Fruit fly (Drosophila melanogaster) whole organism, embryonic: Measurements from ENCODE around the gene Ire1.

Experiments
- Abd-B ChIP-seq: fragments of 200-800 bp; sonication (Bioruptor generic); optimal IDR thresholded peaks from 2 replicates; lab custom pipeline; 2018; ENCODE audit warnings: missing biosample characterization, mild to moderate bottlenecking, missing genetic modification characterization, moderate library complexity
- Asciz ChIP-seq: fragments of 200-800 bp; sonication (Bioruptor generic); optimal IDR thresholded peaks from 2 replicates; lab custom pipeline; 2017; ENCODE audit warnings: missing biosample characterization, mild to moderate bottlenecking, missing genetic modification characterization, missing genetic modification reagents
- B-H1 ChIP-seq: fragments of 200-800 bp; sonication (Bioruptor generic); IDR thresholded peaks from 3 replicates; pipeline ENCODE4 v1.3.6; 2022; ENCODE audit warnings: missing biosample characterization, missing genetic modification characterization
- B-H2 ChIP-seq: fragments of 200-800 bp; sonication (Bioruptor generic); optimal IDR thresholded peaks from 2 replicates; lab custom pipeline; 2018; ENCODE audit warnings: missing biosample characterization, mild to moderate bottlenecking, missing genetic modification characterization
- CG10209 ChIP-seq: fragments of 200-800 bp; sonication (Bioruptor generic); optimal IDR thresholded peaks from 3 replicates; lab custom pipeline; 2017; ENCODE audit warnings: missing biosample characterization, mild to moderate bottlenecking, missing genetic modification characterization, missing genetic modification reagents
- CG10462 ChIP-seq: fragments of 200-800 bp; sonication (Bioruptor generic); optimal IDR thresholded peaks from 2 replicates; lab custom pipeline; 2016; ENCODE audit warnings: missing biosample characterization, missing genetic modification characterization
- CG12219 ChIP-seq: fragments of 200-800 bp; sonication (Bioruptor generic); optimal IDR thresholded peaks from 3 replicates; lab custom pipeline; 2018; ENCODE audit warnings: missing biosample characterization, mild to moderate bottlenecking, missing genetic modification characterization
- CG12391 ChIP-seq: fragments of 200-800 bp; sonication (Bioruptor generic); optimal IDR thresholded peaks from 3 replicates; lab custom pipeline; 2018; ENCODE audit warnings: missing biosample characterization, mild to moderate bottlenecking, missing genetic modification characterization, moderate library complexity
- CG14050 ChIP-seq: fragments of 200-800 bp; sonication (Bioruptor generic); IDR thresholded peaks from 3 replicates; pipeline ENCODE4 v1.3.6; 2022; ENCODE audit warnings: missing biosample characterization, missing genetic modification characterization
- CG17361 ChIP-seq: fragments of 200-800 bp; sonication (Bioruptor generic); IDR thresholded peaks from 3 replicates; pipeline ENCODE4 v1.3.6; 2022; ENCODE audit warnings: missing biosample characterization, missing genetic modification characterization
- CG17912 ChIP-seq: fragments of 200-800 bp; sonication (Bioruptor generic); optimal IDR thresholded peaks from 2 replicates; lab custom pipeline; 2018; ENCODE audit warnings: missing biosample characterization, mild to moderate bottlenecking, missing genetic modification characterization
- CG18011 ChIP-seq: fragments of 200-800 bp; sonication (Bioruptor generic); optimal IDR thresholded peaks from 2 replicates; lab custom pipeline; 2017; ENCODE audit warnings: missing biosample characterization, missing genetic modification characterization, mild to moderate bottlenecking, moderate library complexity, missing genotype
- CG18599 ChIP-seq: fragments of 200-800 bp; sonication (Bioruptor generic); optimal IDR thresholded peaks from 3 replicates; lab custom pipeline; 2017; ENCODE audit warnings: missing biosample characterization, missing genetic modification characterization, mild to moderate bottlenecking, moderate library complexity, missing genetic modification reagents
- CG3163 ChIP-seq: fragments of 200-800 bp; sonication (Bioruptor generic); optimal IDR thresholded peaks from 3 replicates; lab custom pipeline; 2016; ENCODE audit warnings: missing biosample characterization, missing genetic modification characterization
- CG3726 ChIP-seq: fragments of 200-800 bp; sonication (Bioruptor generic); IDR thresholded peaks from 3 replicates; pipeline ENCODE4, ENCODE4 v1.3.6; 2022; ENCODE audit warnings: missing biosample characterization, missing genetic modification characterization
- CG7271 ChIP-seq: fragments of 200-800 bp; sonication (Bioruptor generic); optimal IDR thresholded peaks from 2 replicates; lab custom pipeline; 2018; ENCODE audit warnings: missing biosample characterization, mild to moderate bottlenecking, missing genetic modification characterization, moderate library complexity
- CG7556 ChIP-seq: fragments of 200-800 bp; sonication (Bioruptor generic); optimal IDR thresholded peaks from 2 replicates; lab custom pipeline; 2017; ENCODE audit warnings: missing biosample characterization, mild to moderate bottlenecking, missing genetic modification characterization
- CG9797 ChIP-seq: fragments of 200-800 bp; sonication (Bioruptor generic); optimal IDR thresholded peaks from 3 replicates; lab custom pipeline; 2018; ENCODE audit warnings: missing biosample characterization, mild to moderate bottlenecking, missing genetic modification characterization
- E2f2 ChIP-seq: fragments of 200-800 bp; sonication (Bioruptor generic); IDR thresholded peaks from 2 replicates; pipeline ENCODE4 v1.3.6; 2022; ENCODE audit warnings: missing biosample characterization, missing genetic modification characterization
- Eip74EF ChIP-seq, 2 experiments: fragments of 200-800 bp in 1 of 2; fragments of >200 bp in 1 of 2; sonication (Bioruptor generic) in 1 of 2; optimal IDR thresholded peaks; 2 replicates each; lab custom pipeline; 2017 to 2019; ENCODE audit warnings: missing biosample characterization in 2 of 2, missing genetic modification characterization in 2 of 2, mild to moderate bottlenecking in 1 of 2, moderate library complexity in 1 of 2
- Lhr ChIP-seq: fragments of 200-800 bp; sonication (Bioruptor generic); optimal IDR thresholded peaks from 3 replicates; lab custom pipeline; 2017; ENCODE audit warnings: mild to moderate bottlenecking, missing biosample characterization, missing genetic modification reagents, missing genetic modification characterization
- MBD-R2 ChIP-seq: fragments of 200-800 bp; sonication (Bioruptor generic); IDR thresholded peaks from 2 replicates; pipeline ENCODE4 v1.3.6; 2022; ENCODE audit warnings: missing biosample characterization, missing genetic modification characterization
- NC2α ChIP-seq: fragments of 200-800 bp; sonication (Bioruptor generic); optimal IDR thresholded peaks from 2 replicates; lab custom pipeline; 2016; ENCODE audit warnings: missing biosample characterization, missing genetic modification characterization
- Ravus ChIP-seq: fragments of 200-800 bp; sonication (Bioruptor generic); IDR thresholded peaks from 2 replicates; pipeline ENCODE4 v1.3.6; 2022; ENCODE audit warnings: missing biosample characterization, missing genetic modification characterization
- Six4 ChIP-seq: fragments of 200-800 bp; sonication (Bioruptor generic); optimal IDR thresholded peaks from 2 replicates; lab custom pipeline; 2016; ENCODE audit warnings: missing biosample characterization, missing genetic modification characterization
- Sox102F ChIP-seq: fragments of 200-800 bp; sonication (Bioruptor generic); optimal IDR thresholded peaks from 2 replicates; lab custom pipeline; 2018; ENCODE audit warnings: missing biosample characterization, mild to moderate bottlenecking, missing genetic modification characterization, moderate library complexity
- ac ChIP-seq: fragments of 200-800 bp; sonication (Bioruptor generic); optimal IDR thresholded peaks from 3 replicates; lab custom pipeline; 2017; ENCODE audit warnings: missing biosample characterization, mild to moderate bottlenecking, missing genetic modification characterization
- bsh ChIP-seq, 2 experiments: fragments of 200-800 bp; sonication (Bioruptor generic); optimal IDR thresholded peaks; 2 replicates each; lab custom pipeline; 2017 to 2018; ENCODE audit warnings: mild to moderate bottlenecking in 2 of 2, missing biosample characterization in 2 of 2, missing genetic modification characterization in 2 of 2, moderate library complexity in 1 of 2
- cas ChIP-seq: fragments of 200-800 bp; sonication (Bioruptor generic); IDR thresholded peaks from 2 replicates; pipeline ENCODE4 v1.3.6; 2022; ENCODE audit warnings: missing biosample characterization, missing genetic modification characterization
- chinmo ChIP-seq: fragments of 200-800 bp; sonication (Bioruptor generic); IDR thresholded peaks from 4 replicates; pipeline ENCODE4 v1.3.6; 2022; ENCODE audit warnings: missing biosample characterization, missing genetic modification characterization; ENCODE audit not compliant: partially characterized antibody
- crol ChIP-seq: fragments of 200-800 bp; sonication (Bioruptor generic); IDR thresholded peaks from 2 replicates; pipeline ENCODE4 v1.3.6; 2022; ENCODE audit warnings: missing biosample characterization, missing genetic modification characterization
- dm ChIP-seq: fragments of 200-800 bp; sonication (Bioruptor generic); optimal IDR thresholded peaks from 3 replicates; lab custom pipeline; 2016; ENCODE audit warnings: missing biosample characterization, missing genetic modification characterization
- ems ChIP-seq: fragments of 200-800 bp; sonication (Bioruptor generic); optimal IDR thresholded peaks from 3 replicates; lab custom pipeline; 2016; ENCODE audit warnings: missing biosample characterization, missing genetic modification characterization
- fd3F ChIP-seq: fragments of 200-800 bp; sonication (Bioruptor generic); optimal IDR thresholded peaks from 2 replicates; lab custom pipeline; 2018; ENCODE audit warnings: missing biosample characterization, mild to moderate bottlenecking, missing genetic modification characterization, moderate library complexity
- h ChIP-seq: fragments of >200 bp; optimal IDR thresholded peaks from 2 replicates; lab custom pipeline; 2017
- ham ChIP-seq: fragments of 200-800 bp; sonication (Bioruptor generic); IDR thresholded peaks from 2 replicates; pipeline ENCODE4 v1.3.6; 2022; ENCODE audit warnings: missing biosample characterization, missing genetic modification characterization
- hth ChIP-seq: fragments of >200 bp; optimal IDR thresholded peaks from 2 replicates; lab custom pipeline; 2017; ENCODE audit warnings: inconsistent platforms
- klu ChIP-seq: fragments of 200-800 bp; sonication (Bioruptor generic); IDR thresholded peaks from 2 replicates; pipeline ENCODE4 v1.3.6; 2022; ENCODE audit warnings: missing biosample characterization, missing genetic modification characterization
- kni ChIP-seq: fragments of 200-800 bp; sonication (Bioruptor generic); optimal IDR thresholded peaks from 3 replicates; lab custom pipeline; 2017; ENCODE audit warnings: mild to moderate bottlenecking, missing biosample characterization, missing genetic modification reagents, missing genetic modification characterization
- onecut ChIP-seq: fragments of 200-800 bp; sonication (Bioruptor generic); IDR thresholded peaks from 2 replicates; pipeline ENCODE4 v1.3.6; 2022; ENCODE audit warnings: missing biosample characterization, missing genetic modification characterization
- peb ChIP-seq: fragments of 200-800 bp; sonication (Bioruptor generic); IDR thresholded peaks from 2 replicates; pipeline ENCODE4 v1.3.6; 2022; ENCODE audit warnings: missing biosample characterization, missing genetic modification characterization
- phol ChIP-seq: fragments of 200-800 bp; sonication (Bioruptor generic); optimal IDR thresholded peaks from 3 replicates; lab custom pipeline; 2018; ENCODE audit warnings: missing biosample characterization, mild to moderate bottlenecking, missing genetic modification characterization, moderate library complexity
- pnt ChIP-seq: fragments of 200-800 bp; sonication (Bioruptor generic); optimal IDR thresholded peaks from 3 replicates; lab custom pipeline; 2016; ENCODE audit warnings: missing biosample characterization, missing genetic modification characterization
- pum ChIP-seq: fragments of 200-800 bp; sonication (Bioruptor generic); optimal IDR thresholded peaks from 2 replicates; lab custom pipeline; 2016; ENCODE audit warnings: missing biosample characterization, missing genetic modification characterization
- repo ChIP-seq: fragments of 200-800 bp; sonication (Bioruptor generic); optimal IDR thresholded peaks from 2 replicates; lab custom pipeline; 2016; ENCODE audit warnings: missing biosample characterization, missing genetic modification characterization
- sima ChIP-seq: fragments of 200-800 bp; sonication (Bioruptor generic); optimal IDR thresholded peaks from 2 replicates; lab custom pipeline; 2016; ENCODE audit warnings: missing biosample characterization, missing genetic modification characterization
- slbo ChIP-seq: fragments of 200-800 bp; sonication (Bioruptor generic); IDR thresholded peaks from 2 replicates; pipeline ENCODE4 v1.3.6; 2022; ENCODE audit warnings: missing biosample characterization, missing genetic modification characterization
- tll ChIP-seq, 2 experiments: fragments of 200-800 bp in 1 of 2; fragments of >200 bp in 1 of 2; sonication (Bioruptor generic) in 1 of 2; optimal IDR thresholded peaks; 2 replicates each; lab custom pipeline; 2017 to 2019; ENCODE audit warnings: missing biosample characterization in 2 of 2, missing genetic modification characterization in 2 of 2, mild to moderate bottlenecking in 1 of 2, moderate library complexity in 1 of 2
- trem ChIP-seq: fragments of 200-800 bp; optimal IDR thresholded peaks from 3 replicates; lab custom pipeline; 2019; ENCODE audit warnings: missing biosample characterization, mild to moderate bottlenecking, missing genetic modification characterization, moderate library complexity
- unc-4 ChIP-seq: fragments of 200-800 bp; sonication (Bioruptor generic); IDR thresholded peaks from 2 replicates; pipeline ENCODE4 v1.3.6; 2022; ENCODE audit warnings: missing biosample characterization, missing genetic modification characterization; ENCODE audit not compliant: partially characterized antibody

Gene Ire1

DNA sequence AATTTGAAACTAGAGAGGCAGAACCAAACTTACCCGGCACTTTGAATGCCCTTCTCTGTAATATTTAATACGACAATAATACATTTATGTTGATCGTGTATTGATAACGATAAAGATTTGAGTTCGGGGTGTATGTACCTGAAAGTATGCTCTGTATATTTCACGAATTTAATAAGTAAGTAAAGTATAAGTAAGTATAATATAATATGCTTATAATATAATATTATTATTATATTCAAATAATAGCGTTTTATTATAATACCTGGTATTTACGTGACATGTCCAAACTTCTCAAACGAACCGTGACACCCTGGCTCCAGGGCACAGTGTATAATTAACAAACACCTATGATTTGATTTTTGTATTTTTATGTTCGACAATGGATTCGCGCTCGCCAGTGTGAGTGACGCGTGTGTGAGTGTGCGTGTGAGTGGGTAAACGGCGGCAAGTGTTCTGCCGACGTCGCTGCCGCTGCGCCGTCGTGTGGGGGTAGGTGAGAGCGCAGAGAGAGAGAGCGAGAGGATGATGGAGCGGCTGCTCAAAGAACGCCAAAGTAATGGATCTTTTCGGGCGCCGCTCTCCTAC is 28.6 kb upstream of the Ire1 start (continued):
- TF ChIP-seq CG18011 (GFP tag; lab: Kevin White, UChicago) (peak; percentile 6), Eip74EF (GFP tag; optimal IDR thresholded peaks at IDR 0.05; lab: Kevin White, UChicago) (peak in 1 of 2 experiments; percentile 76), pnt (GFP tag; lab: Kevin White, UChicago) (no peak), klu (GFP tag; lab: Robert Waterston, UW) (no peak), fd3F (GFP tag; lab: Kevin White, UChicago) (peak; percentile 76), hth (lab: Kevin White, UChicago) (no peak), CG7556 (peak; percentile 81), onecut (GFP tag; lab: Robert Waterston, UW) (peak; percentile 38; the same call in 1 of the 2 replicates), bsh (GFP tag; optimal IDR thresholded peaks at IDR 0.05; lab: Kevin White, UChicago) (peak in 1 of 2 experiments; percentile 52), h (lab: Kevin White, UChicago) (no peak), chinmo (GFP tag; lab: Robert Waterston, UW) (peak; percentile 69; the same call in 3 of the 4 replicates), peb (0 out of 2 replicates have a peak, but pooled peaks have one; percentile 36), B-H1 (GFP tag; lab: Robert Waterston, UW) (no peak), CG12391 (tag; lab: Kevin White, UChicago) (peak; percentile 73), crol (GFP tag; lab: Robert Waterston, UW) (no peak), phol (tag; lab: Kevin White, UChicago) (peak; percentile 78), ham (GFP tag; lab: Robert Waterston, UW) (no peak), slbo (GFP tag; lab: Robert Waterston, UW) (peak; percentile 78), CG9797 (GFP tag; lab: Kevin White, UChicago) (no peak), E2f2 (GFP tag; lab: Robert Waterston, UW) (peak; percentile 46; the same call in 1 of the 2 replicates), NC2α (GFP tag; lab: Kevin White, UChicago) (no peak), CG10462 (GFP tag; lab: Kevin White, UChicago) (no peak), trem (peak; percentile 39), CG18599 (GFP tag; lab: Kevin White, UChicago) (peak; percentile 89), CG7271 (no peak), CG17361 (GFP tag; lab: Robert Waterston, UW) (peak; percentile 78), cas (GFP tag; lab: Robert Waterston, UW) (no peak), tll (GFP tag; optimal IDR thresholded peaks at IDR 0.05; lab: Kevin White, UChicago) (no peak), CG12219 (GFP tag; lab: Kevin White, UChicago) (peak; percentile 46), dm (GFP tag; lab: Kevin White, UChicago) (no peak), sima (GFP tag; lab: Kevin White, UChicago) (no peak), B-H2 (peak; percentile 13), ac (GFP tag; lab: Kevin White, UChicago) (no peak), CG14050 (GFP tag; lab: Robert Waterston, UW) (peak; percentile 20; the same call in 1 of the 3 replicates), Lhr (GFP tag; lab: Kevin White, UChicago) (no peak), CG10209 (GFP tag; lab: Kevin White, UChicago) (peak; percentile 80), ems (GFP tag; lab: Kevin White, UChicago) (no peak), Six4 (GFP tag; lab: Kevin White, UChicago) (peak; percentile 69), MBD-R2 (GFP tag; lab: Robert Waterston, UW) (peak; percentile 36; the same call in 1 of the 2 replicates), pum (GFP tag; lab: Kevin White, UChicago) (peak; percentile 13), kni (GFP tag; lab: Kevin White, UChicago) (no peak), repo (GFP tag; lab: Kevin White, UChicago) (no peak), CG3163 (GFP tag; lab: Kevin White, UChicago) (no peak), Abd-B (peak; percentile 66), Sox102F (GFP tag; lab: Kevin White, UChicago) (peak; percentile 67), CG3726 (GFP tag; lab: Robert Waterston, UW) (no peak), unc-4 (GFP tag; lab: Robert Waterston, UW) (no peak), Ravus (peak; percentile 9), Asciz (GFP tag; lab: Kevin White, UChicago) (peak; percentile 73), CG17912 (GFP tag; lab: Kevin White, UChicago) (no peak)
